Worm (Caenorhabditis elegans) whole organism, L1 larva: ENCODE results near the gene R05D3.9.

Source experiments
- C04F5.9 ChIP-seq: sonication (generic microtip); optimal IDR thresholded peaks from 2 replicates; lab custom pipeline; 2016; ENCODE audit warnings: missing genetic modification characterization, missing compliant biosample characterization
- C16A3.4 ChIP-seq: fragments of 150-350 bp; optimal IDR thresholded peaks from 2 replicates; lab custom pipeline; 2014; ENCODE audit warnings: missing biosample characterization, missing genetic modification characterization
- Y116A8C.19 ChIP-seq: sonication (generic microtip); optimal IDR thresholded peaks from 2 replicates; lab custom pipeline; 2016; ENCODE audit warnings: missing compliant biosample characterization, missing genetic modification characterization, borderline replicate concordance
- alr-1 ChIP-seq: fragments of 200-800 bp; sonication (Bioruptor generic); optimal IDR thresholded peaks from 2 replicates; lab custom pipeline; 2018; ENCODE audit warnings: borderline replicate concordance, mild to moderate bottlenecking, missing genetic modification characterization, missing compliant biosample characterization
- blmp-1 ChIP-seq: fragments of 150-350 bp; optimal IDR thresholded peaks from 2 replicates; lab custom pipeline; 2014; ENCODE audit warnings: missing biosample characterization, missing genetic modification characterization
- ceh-82 ChIP-seq, 3 experiments: fragments of 150-350 bp in 1 of 3; sonication (generic microtip) in 2 of 3; optimal IDR thresholded peaks; 2 replicates each; lab custom pipeline; 2014 to 2017; ENCODE audit warnings: missing biosample characterization in 3 of 3, missing genetic modification characterization in 3 of 3
- ceh-88 ChIP-seq: fragments of 200-800 bp; sonication (Bioruptor generic); IDR thresholded peaks from 2 replicates; pipeline ENCODE4 v1.3.6; 2022; ENCODE audit warnings: missing genetic modification characterization, missing compliant biosample characterization
- dpl-1 ChIP-seq, 3 experiments: fragments of 150-350 bp in 2 of 3; sonication (generic microtip) in 1 of 3; optimal IDR thresholded peaks; 2 replicates each; lab custom pipeline; 2014 to 2017; ENCODE audit warnings: missing biosample characterization in 3 of 3, missing genetic modification characterization in 3 of 3, missing genetic modification reagents in 3 of 3
- dsc-1 ChIP-seq: sonication (generic microtip); optimal IDR thresholded peaks from 2 replicates; lab custom pipeline; 2016; ENCODE audit warnings: mild to moderate bottlenecking, missing genetic modification characterization, missing compliant biosample characterization
- efl-1 ChIP-seq, 4 experiments: fragments of 150-350 bp; optimal IDR thresholded peaks in 3 of 4; peaks in 1 of 4; 1 replicate in 1 of 4; 2 replicates in 3 of 4; lab custom pipeline; 2014; ENCODE audit warnings: missing biosample characterization in 2 of 4, missing genetic modification characterization in 2 of 4, missing genetic modification reagents in 2 of 4
- efl-3 ChIP-seq: fragments of 200-800 bp; sonication (Bioruptor generic); optimal IDR thresholded peaks from 2 replicates; lab custom pipeline; 2018; ENCODE audit warnings: mild to moderate bottlenecking, missing genetic modification characterization, missing compliant biosample characterization
- egl-13 ChIP-seq: sonication (generic microtip); optimal IDR thresholded peaks from 2 replicates; lab custom pipeline; 2016; ENCODE audit warnings: missing genotype, missing genetic modification reagents, missing genetic modification characterization, missing compliant biosample characterization
- fkh-10 ChIP-seq: sonication (generic microtip); optimal IDR thresholded peaks from 2 replicates; lab custom pipeline; 2017; ENCODE audit warnings: missing biosample characterization, missing genetic modification reagents, missing genetic modification characterization
- fkh-4 ChIP-seq: sonication (generic microtip); optimal IDR thresholded peaks from 2 replicates; lab custom pipeline; 2016; ENCODE audit warnings: missing compliant biosample characterization, missing genetic modification characterization, borderline replicate concordance
- fkh-8 ChIP-seq: sonication (generic microtip); optimal IDR thresholded peaks from 2 replicates; lab custom pipeline; 2016; ENCODE audit warnings: mild to moderate bottlenecking, missing genetic modification characterization, missing compliant biosample characterization
- fos-1 ChIP-seq: fragments of 150-350 bp; optimal IDR thresholded peaks from 2 replicates; lab custom pipeline; 2014; ENCODE audit warnings: missing biosample characterization, missing genetic modification characterization
- hlh-17 ChIP-seq: fragments of 200-800 bp; sonication (Bioruptor generic); optimal IDR thresholded peaks from 2 replicates; lab custom pipeline; 2018; ENCODE audit warnings: missing genetic modification characterization, mild to moderate bottlenecking, missing compliant biosample characterization, moderate library complexity, borderline replicate concordance
- hlh-4 ChIP-seq: sonication (generic microtip); optimal IDR thresholded peaks from 2 replicates; lab custom pipeline; 2016; ENCODE audit warnings: mild to moderate bottlenecking, missing genetic modification characterization, missing compliant biosample characterization
- hpl-2 ChIP-seq: fragments of 150-350 bp; optimal IDR thresholded peaks from 2 replicates; lab custom pipeline; 2014; ENCODE audit warnings: missing biosample characterization, missing genetic modification reagents, missing genetic modification characterization
- irx-1 ChIP-seq: sonication (generic microtip); optimal IDR thresholded peaks from 2 replicates; lab custom pipeline; 2016; ENCODE audit warnings: missing genetic modification characterization, missing compliant biosample characterization
- jun-1 ChIP-seq: fragments of 150-350 bp; optimal IDR thresholded peaks from 2 replicates; lab custom pipeline; 2014; ENCODE audit warnings: missing biosample characterization, missing genetic modification reagents, missing genetic modification characterization
- lin-13 ChIP-seq: fragments of 150-350 bp; optimal IDR thresholded peaks from 2 replicates; lab custom pipeline; 2014; ENCODE audit warnings: missing biosample characterization, missing genetic modification reagents, missing genetic modification characterization
- lin-14 ChIP-seq: fragments of 200-800 bp; sonication (Bioruptor generic); optimal IDR thresholded peaks from 2 replicates; lab custom pipeline; 2018; ENCODE audit warnings: mild to moderate bottlenecking, missing genetic modification characterization, moderate library complexity, missing compliant biosample characterization
- lin-15B ChIP-seq: fragments of 150-350 bp; sonication (generic microtip); optimal IDR thresholded peaks from 3 replicates; lab custom pipeline; 2014; ENCODE audit warnings: missing biosample characterization, missing genetic modification characterization
- lin-35 ChIP-seq, 2 experiments: fragments of 150-350 bp; optimal IDR thresholded peaks; 2 replicates each; lab custom pipeline; 2014; ENCODE audit warnings: missing biosample characterization in 2 of 2, missing genetic modification characterization in 2 of 2, missing genetic modification reagents in 2 of 2
- lin-39 ChIP-seq: fragments of 150-350 bp; optimal IDR thresholded peaks from 2 replicates; lab custom pipeline; 2014; ENCODE audit warnings: missing biosample characterization, missing genetic modification reagents, missing genetic modification characterization
- lir-3 ChIP-seq: sonication (generic microtip); optimal IDR thresholded peaks from 2 replicates; lab custom pipeline; 2016; ENCODE audit warnings: mild to moderate bottlenecking, missing genetic modification characterization, moderate library complexity, missing compliant biosample characterization; ENCODE audit not compliant: poor library complexity
- lsy-2 ChIP-seq, 2 experiments: fragments of 150-350 bp; optimal IDR thresholded peaks; 2 replicates each; lab custom pipeline; 2014; ENCODE audit warnings: missing biosample characterization in 2 of 2, missing genetic modification characterization in 2 of 2
- mef-2 ChIP-seq: fragments of 150-350 bp; optimal IDR thresholded peaks from 2 replicates; lab custom pipeline; 2014; ENCODE audit warnings: missing biosample characterization, missing genetic modification characterization
- mep-1 ChIP-seq: fragments of 150-350 bp; optimal IDR thresholded peaks from 2 replicates; lab custom pipeline; 2014; ENCODE audit warnings: missing biosample characterization, missing genetic modification characterization
- nhr-19 ChIP-seq: fragments of 200-800 bp; sonication (Bioruptor generic); conservative IDR thresholded peaks from 2 replicates; pipeline ENCODE4 v1.3.6; 2022; ENCODE audit warnings: missing genetic modification characterization, missing compliant biosample characterization
- nhr-47 ChIP-seq: sonication (generic microtip); optimal IDR thresholded peaks from 2 replicates; lab custom pipeline; 2016; ENCODE audit warnings: mild to moderate bottlenecking, missing genetic modification characterization, moderate library complexity, missing compliant biosample characterization
- nhr-84 ChIP-seq: sonication (generic microtip); optimal IDR thresholded peaks from 2 replicates; lab custom pipeline; 2017; ENCODE audit warnings: missing biosample characterization, missing genetic modification characterization
- nhr-85 ChIP-seq: sonication (generic microtip); peaks from one replicate; lab custom pipeline; 2016; ENCODE audit warnings: missing genetic modification characterization, inconsistent platforms, missing compliant biosample characterization
- skn-1 ChIP-seq: fragments of 150-350 bp; optimal IDR thresholded peaks from 2 replicates; lab custom pipeline; 2014; ENCODE audit warnings: missing biosample characterization, missing genetic modification characterization
- sox-4 ChIP-seq: sonication (generic microtip); optimal IDR thresholded peaks from 2 replicates; lab custom pipeline; 2016; ENCODE audit warnings: missing genetic modification characterization, missing compliant biosample characterization
- sptf-1 ChIP-seq: fragments of 150-350 bp; optimal IDR thresholded peaks from 2 replicates; lab custom pipeline; 2014; ENCODE audit warnings: missing biosample characterization, missing genetic modification characterization
- tbx-2 ChIP-seq: sonication (generic microtip); optimal IDR thresholded peaks from 2 replicates; lab custom pipeline; 2016; ENCODE audit warnings: missing genetic modification characterization, missing compliant biosample characterization
- tlp-1 ChIP-seq: fragments of 150-350 bp; optimal IDR thresholded peaks from 2 replicates; lab custom pipeline; 2014; ENCODE audit warnings: missing biosample characterization, missing genetic modification characterization
- unc-30 ChIP-seq: sonication (generic microtip); optimal IDR thresholded peaks from 2 replicates; lab custom pipeline; 2017; ENCODE audit warnings: missing biosample characterization, missing genetic modification characterization
- unc-62 ChIP-seq: fragments of 150-350 bp; optimal IDR thresholded peaks from 2 replicates; lab custom pipeline; 2014; ENCODE audit warnings: missing biosample characterization, missing genetic modification reagents, missing genetic modification characterization
- unc-86 ChIP-seq: sonication (generic microtip); optimal IDR thresholded peaks from 2 replicates; lab custom pipeline; 2016; ENCODE audit warnings: missing genetic modification characterization, missing compliant biosample characterization
- unc-98 ChIP-seq: fragments of 200-800 bp; sonication (Bioruptor generic); IDR thresholded peaks from 2 replicates; pipeline ENCODE4 v1.3.6; 2022; ENCODE audit warnings: missing genetic modification characterization, missing compliant biosample characterization
- zag-1 ChIP-seq: fragments of 150-350 bp; optimal IDR thresholded peaks from 2 replicates; lab custom pipeline; 2014; ENCODE audit warnings: missing biosample characterization, missing genetic modification characterization
- zip-4 ChIP-seq: fragments of 200-800 bp; sonication (Bioruptor generic); optimal IDR thresholded peaks from 2 replicates; lab custom pipeline; 2018; ENCODE audit warnings: mild to moderate bottlenecking, missing genetic modification characterization, moderate library complexity, missing compliant biosample characterization
- ztf-11 ChIP-seq, 2 experiments: sonication (generic microtip); optimal IDR thresholded peaks; 2 replicates each; lab custom pipeline; 2016 to 2017; ENCODE audit warnings: missing genetic modification characterization in 2 of 2, missing biosample characterization in 1 of 2, missing compliant biosample characterization in 1 of 2
- ztf-4 ChIP-seq: fragments of 150-350 bp; optimal IDR thresholded peaks from 2 replicates; lab custom pipeline; 2014; ENCODE audit warnings: missing biosample characterization, missing genetic modification characterization

The R05D3.9 gene

DNA sequence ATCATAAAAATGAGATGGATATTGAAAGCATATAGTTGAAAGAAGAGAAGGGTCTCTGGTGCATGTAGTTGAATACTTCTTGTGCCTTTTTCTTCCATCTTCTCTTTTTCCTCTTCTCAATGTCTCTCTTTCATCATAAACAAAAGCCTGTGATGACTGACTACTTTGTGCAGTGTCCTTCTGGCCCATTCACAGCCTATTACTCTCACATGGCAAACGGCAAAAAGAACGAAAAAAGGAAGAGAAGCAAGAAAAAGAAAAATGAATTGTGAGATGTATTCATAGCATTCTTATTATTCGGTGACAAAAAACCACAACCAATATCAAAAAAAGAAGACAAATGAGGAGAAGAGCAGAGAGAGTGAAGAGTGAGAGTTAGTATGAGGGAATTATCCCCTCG, 47.3 kb downstream of the R05D3.9 start:
- TF ChIP-seq tlp-1 (tag; lab: Kevin White, UChicago): no peak
- TF ChIP-seq unc-30 (tag; lab: Kevin White, UChicago): no peak
- peak in 1 of 2 experiments; percentile 14 for TF ChIP-seq lsy-2 (tag; optimal IDR thresholded peaks at IDR 0.05; lab: Kevin White, UChicago)
- TF ChIP-seq C16A3.4 (tag; lab: Kevin White, UChicago): no peak
- no peak for TF ChIP-seq lin-15B (tag; lab: Kevin White, UChicago)
- TF ChIP-seq fkh-8: peak; percentile 36
- TF ChIP-seq lin-14: peak; percentile 57
- peak in 1 of 3 experiments; percentile 18 for TF ChIP-seq dpl-1 (GFP tag; optimal IDR thresholded peaks at IDR 0.05; lab: Kevin White, UChicago)
- peak; percentile 49 for TF ChIP-seq dsc-1
- no peak for TF ChIP-seq nhr-47 (tag; lab: Kevin White, UChicago)
- no peak for TF ChIP-seq ceh-82 (tag; optimal IDR thresholded peaks at IDR 0.05; lab: Kevin White, UChicago)
- no peak for TF ChIP-seq lin-39 (tag; lab: Kevin White, UChicago)
- TF ChIP-seq, all 84 proteins: peak for 5

DNA sequence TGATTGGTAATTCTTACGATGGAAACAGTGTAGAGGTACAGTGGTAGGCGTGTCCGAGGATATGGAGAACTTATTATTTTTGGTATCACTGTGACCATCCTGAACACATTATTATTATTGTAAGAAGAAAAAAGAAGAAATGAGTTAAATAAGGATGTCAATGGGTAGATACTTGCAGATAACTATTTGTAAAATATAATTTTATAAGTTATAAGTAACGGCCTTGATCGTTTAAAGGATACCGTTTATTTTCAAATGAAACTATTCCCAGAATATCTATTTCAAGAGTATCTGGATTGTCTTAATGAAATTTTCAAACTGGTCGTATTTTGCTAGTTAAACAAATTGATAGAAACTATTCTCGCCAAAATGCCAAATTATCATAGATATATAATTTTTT, 48.3 kb downstream of the R05D3.9 start, which contains the start of gene F10E9.10:
TSS of gene F10E9.10 (minus strand) at position 101 of the 400 bp plus-strand sequence.
- TF ChIP-seq fkh-10 (GFP tag; lab: Kevin White, UChicago) (no peak), ceh-82 (tag; optimal IDR thresholded peaks at IDR 0.05; lab: Kevin White, UChicago) (no peak), skn-1 (tag; lab: Kevin White, UChicago) (no peak), lin-15B (tag; lab: Kevin White, UChicago) (no peak), zag-1 (no peak), unc-98 (GFP tag; lab: Robert Waterston, UW) (no peak), egl-13 (tag; lab: Kevin White, UChicago) (no peak), hlh-4 (tag; lab: Kevin White, UChicago) (no peak), alr-1 (no peak), lin-39 (tag; lab: Kevin White, UChicago) (no peak), hlh-17 (GFP tag; lab: Kevin White, UChicago) (no peak), blmp-1 (tag; lab: Kevin White, UChicago) (no peak), ztf-11 (tag; optimal IDR thresholded peaks at IDR 0.05; lab: Kevin White, UChicago) (no peak), hpl-2 (GFP tag; lab: Kevin White, UChicago) (no peak)
- TF ChIP-seq, all 84 proteins: peak for 0

ce11 chrIII:8319100-8319499, 49.4 kb downstream of the R05D3.9 start, which contains the start of gene F10E9.11:
F10E9.11 (minus strand) TSS chrIII:8319260.
- TF ChIP-seq fkh-4 (tag; lab: Kevin White, UChicago): peak; percentile 96
- peak; percentile 76 for TF ChIP-seq jun-1 (tag; lab: Kevin White, UChicago)
- no peak for TF ChIP-seq mef-2 (tag; lab: Kevin White, UChicago)
- TF ChIP-seq C04F5.9: peak; percentile 74
- peak; percentile 98 for TF ChIP-seq lin-35 (GFP tag; optimal IDR thresholded peaks at IDR 0.05; lab: Kevin White, UChicago)
- TF ChIP-seq tbx-2 (tag; lab: Kevin White, UChicago): peak; percentile 92
- TF ChIP-seq efl-1 (optimal IDR thresholded peaks at IDR 0.05; lab: Kevin White, UChicago): peak; percentile 97 to 99
- peak; percentile 96 to 99 for TF ChIP-seq efl-1 (GFP tag; optimal IDR thresholded peaks at IDR 0.05 in 1 of 2; lab: Kevin White, UChicago)
- TF ChIP-seq nhr-85: peak; percentile 96
- TF ChIP-seq unc-98 (GFP tag; lab: Robert Waterston, UW): peak; percentile 76
- TF ChIP-seq lin-13 (GFP tag; lab: Kevin White, UChicago): peak; percentile 75
- TF ChIP-seq mep-1 (tag; lab: Kevin White, UChicago): peak; percentile 95
- TF ChIP-seq efl-3 (GFP tag; lab: Kevin White, UChicago): no peak
- TF ChIP-seq tlp-1 (tag; lab: Kevin White, UChicago): no peak
- TF ChIP-seq fos-1 (tag; lab: Kevin White, UChicago): peak; percentile 30
- no peak for TF ChIP-seq nhr-84 (tag; lab: Kevin White, UChicago)
- peak; percentile 57 for TF ChIP-seq ztf-4
- TF ChIP-seq nhr-47 (tag; lab: Kevin White, UChicago): peak; percentile 94
- TF ChIP-seq lin-15B (tag; lab: Kevin White, UChicago): no peak
- TF ChIP-seq ztf-11 (tag; optimal IDR thresholded peaks at IDR 0.05; lab: Kevin White, UChicago): peak in 1 of 2 experiments; percentile 91
- TF ChIP-seq sptf-1 (tag; lab: Kevin White, UChicago): no peak
- peak; percentile 91 for TF ChIP-seq sox-4 (tag; lab: Kevin White, UChicago)
- TF ChIP-seq Y116A8C.19 (tag; lab: Kevin White, UChicago): peak; percentile 57
- TF ChIP-seq zag-1: no peak
- peak; percentile 48 for TF ChIP-seq zip-4 (GFP tag; lab: Kevin White, UChicago)
- TF ChIP-seq ceh-82 (tag; optimal IDR thresholded peaks at IDR 0.05; lab: Kevin White, UChicago): peak; percentile 71 to 77 (median 74)
- TF ChIP-seq ceh-88: peak; percentile 53; the same call in 1 of the 2 replicates
- TF ChIP-seq unc-86 (tag; lab: Kevin White, UChicago): peak; percentile 74
- peak; percentile 96 for TF ChIP-seq lir-3 (tag; lab: Kevin White, UChicago)
- TF ChIP-seq egl-13 (tag; lab: Kevin White, UChicago): peak; percentile 82
- peak; percentile 84 for TF ChIP-seq nhr-19 (GFP tag; lab: Robert Waterston, UW)
- TF ChIP-seq irx-1 (tag; lab: Kevin White, UChicago): peak; percentile 91
- peak; percentile 96 for TF ChIP-seq dpl-1 (GFP tag; optimal IDR thresholded peaks at IDR 0.05; lab: Kevin White, UChicago)
- no peak for TF ChIP-seq unc-62 (GFP tag; lab: Kevin White, UChicago)
